Worm (Caenorhabditis elegans) whole organism, young adult: Measurements from ENCODE around the gene srx-73.
A peak's percentile ranks its signal among the peaks of the same experiment; 100 is the strongest.

Experiments
- B0019.2 ChIP-seq: fragments of 200-800 bp; sonication (Bioruptor generic); conservative IDR thresholded peaks from 2 replicates; pipeline ENCODE4 v1.3.6; 2022; ENCODE audit warnings: missing genetic modification reagents, missing genetic modification characterization, missing compliant biosample characterization
- B0261.1 ChIP-seq: sonication (generic microtip); optimal IDR thresholded peaks from 2 replicates; lab custom pipeline; 2016; ENCODE audit warnings: mild to moderate bottlenecking, missing genetic modification characterization, moderate library complexity, missing compliant biosample characterization
- F10E7.11 ChIP-seq: sonication (generic microtip); optimal IDR thresholded peaks from 2 replicates; lab custom pipeline; 2017; ENCODE audit warnings: mild to moderate bottlenecking, missing genetic modification characterization, moderate library complexity, missing compliant biosample characterization
- F22D6.2 ChIP-seq: sonication (generic microtip); optimal IDR thresholded peaks from 2 replicates; lab custom pipeline; 2016; ENCODE audit warnings: mild to moderate bottlenecking, missing genetic modification characterization, missing compliant biosample characterization
- F23B12.7 ChIP-seq: sonication (generic microtip); optimal IDR thresholded peaks from 2 replicates; lab custom pipeline; 2017; ENCODE audit warnings: missing genetic modification characterization, mild to moderate bottlenecking, missing compliant biosample characterization, antibody characterized with exemption, moderate library complexity; ENCODE audit not compliant: insufficient read depth
- F37B4.10 ChIP-seq: fragments of 200-800 bp; sonication (Bioruptor generic); IDR thresholded peaks from 2 replicates; pipeline ENCODE4 v1.3.6; 2022; ENCODE audit warnings: missing genetic modification characterization, missing compliant biosample characterization
- F57A8.1 ChIP-seq: fragments of 200-800 bp; sonication (Bioruptor generic); optimal IDR thresholded peaks from 2 replicates; lab custom pipeline; 2018; ENCODE audit warnings: mild to moderate bottlenecking, missing genetic modification characterization, moderate library complexity, missing compliant biosample characterization
- K11D2.4 ChIP-seq: fragments of 200-800 bp; sonication (Bioruptor generic); IDR thresholded peaks from 2 replicates; pipeline ENCODE4 v1.3.6; 2022; ENCODE audit warnings: missing genetic modification reagents, missing genetic modification characterization, missing compliant biosample characterization
- K12H6.12 ChIP-seq: fragments of 200-800 bp; sonication (Bioruptor generic); optimal IDR thresholded peaks from 2 replicates; lab custom pipeline; 2018; ENCODE audit warnings: mild to moderate bottlenecking, missing genetic modification characterization, missing compliant biosample characterization
- Y53F4B.3 ChIP-seq: fragments of 200-800 bp; sonication (Bioruptor generic); IDR thresholded peaks from 2 replicates; pipeline ENCODE4 v1.3.6; 2022; ENCODE audit warnings: missing genetic modification reagents, missing genetic modification characterization, missing compliant biosample characterization
- Y56A3A.18 ChIP-seq: fragments of 200-800 bp; sonication (Bioruptor generic); IDR thresholded peaks from 2 replicates; pipeline ENCODE4 v1.3.6; 2022; ENCODE audit warnings: missing genetic modification reagents, missing genetic modification characterization, missing compliant biosample characterization
- akir-1 ChIP-seq: fragments of 200-800 bp; sonication (Bioruptor generic); optimal IDR thresholded peaks from 2 replicates; lab custom pipeline; 2018; ENCODE audit warnings: mild to moderate bottlenecking, missing genetic modification characterization, moderate library complexity, missing compliant biosample characterization
- aptf-2 ChIP-seq: fragments of 200-800 bp; sonication (Bioruptor generic); conservative IDR thresholded peaks from 2 replicates; pipeline ENCODE4 v1.3.6; 2022; ENCODE audit warnings: missing genetic modification reagents, missing genetic modification characterization, missing compliant biosample characterization
- atf-7 ChIP-seq: sonication (generic microtip); optimal IDR thresholded peaks from 2 replicates; lab custom pipeline; 2017; ENCODE audit warnings: mild to moderate bottlenecking, missing genetic modification characterization, missing compliant biosample characterization
- athp-1 ChIP-seq: sonication (generic microtip); optimal IDR thresholded peaks from 2 replicates; lab custom pipeline; 2017; ENCODE audit warnings: mild to moderate bottlenecking, missing genetic modification characterization, missing compliant biosample characterization
- attf-6 ChIP-seq: fragments of 200-800 bp; sonication (Bioruptor generic); IDR thresholded peaks from 2 replicates; pipeline ENCODE4 v1.3.6; 2022; ENCODE audit warnings: missing genetic modification reagents, missing genetic modification characterization, missing compliant biosample characterization
- bed-1 ChIP-seq: fragments of 200-800 bp; sonication (Bioruptor generic); IDR thresholded peaks from 2 replicates; pipeline ENCODE4 v1.3.6; 2022; ENCODE audit warnings: missing genetic modification reagents, missing genetic modification characterization, missing compliant biosample characterization
- cebp-1 ChIP-seq, 2 experiments: fragments of 200-800 bp in 1 of 2; sonication (Bioruptor generic) in 1 of 2; sonication (generic microtip) in 1 of 2; IDR thresholded peaks in 1 of 2; optimal IDR thresholded peaks in 1 of 2; 2 replicates each; pipeline versions ENCODE4 v1.3.6 to Lab custom; 2017 to 2022; ENCODE audit warnings: missing compliant biosample characterization in 2 of 2, missing genetic modification characterization in 2 of 2, mild to moderate bottlenecking in 1 of 2, missing genetic modification reagents in 1 of 2, moderate library complexity in 1 of 2
- ceh-27 ChIP-seq: fragments of 200-800 bp; sonication (Bioruptor generic); optimal IDR thresholded peaks from 2 replicates; lab custom pipeline; 2018; ENCODE audit warnings: mild to moderate bottlenecking, missing genetic modification characterization, moderate library complexity, missing compliant biosample characterization
- ceh-79 ChIP-seq: sonication (generic microtip); optimal IDR thresholded peaks from 2 replicates; lab custom pipeline; 2017; ENCODE audit warnings: mild to moderate bottlenecking, missing genetic modification characterization, missing compliant biosample characterization
- ceh-91 ChIP-seq: fragments of 200-800 bp; sonication (Bioruptor generic); IDR thresholded peaks from 2 replicates; pipeline ENCODE4 v1.3.6; 2022; ENCODE audit warnings: missing genetic modification reagents, missing genetic modification characterization, missing compliant biosample characterization
- chd-7 ChIP-seq: sonication (generic microtip); optimal IDR thresholded peaks from 2 replicates; lab custom pipeline; 2016; ENCODE audit warnings: mild to moderate bottlenecking, missing genetic modification characterization, moderate library complexity, missing compliant biosample characterization
- dox-1 ChIP-seq: fragments of 200-800 bp; sonication (Bioruptor generic); IDR thresholded peaks from 2 replicates; pipeline ENCODE4 v1.3.6; 2022; ENCODE audit warnings: missing genetic modification reagents, missing genetic modification characterization, missing compliant biosample characterization
- dpl-1 ChIP-seq: fragments of 150-350 bp; optimal IDR thresholded peaks from 2 replicates; lab custom pipeline; 2014; ENCODE audit warnings: missing biosample characterization, missing genetic modification reagents, missing genetic modification characterization
- egl-18 ChIP-seq: fragments of 200-800 bp; sonication (Bioruptor generic); IDR thresholded peaks from 2 replicates; pipeline ENCODE4 v1.3.6; 2022; ENCODE audit warnings: missing genetic modification reagents, missing genetic modification characterization, missing compliant biosample characterization
- him-1 ChIP-seq: sonication (generic microtip); optimal IDR thresholded peaks from 2 replicates; lab custom pipeline; 2016; ENCODE audit warnings: missing genotype, missing genetic modification reagents, missing genetic modification characterization, missing compliant biosample characterization
- hlh-12 ChIP-seq: sonication (generic microtip); optimal IDR thresholded peaks from 2 replicates; lab custom pipeline; 2016; ENCODE audit warnings: missing genetic modification characterization, missing compliant biosample characterization
- lag-1 ChIP-seq: fragments of 200-800 bp; sonication (Bioruptor generic); IDR thresholded peaks from 2 replicates; pipeline ENCODE4 v1.3.6; 2022; ENCODE audit warnings: missing genetic modification reagents, missing genetic modification characterization, missing compliant biosample characterization
- let-526 ChIP-seq: fragments of 200-800 bp; sonication (Bioruptor generic); IDR thresholded peaks from 2 replicates; pipeline ENCODE4 v1.3.6; 2022; ENCODE audit warnings: missing genetic modification reagents, missing genetic modification characterization, missing compliant biosample characterization
- let-607 ChIP-seq, 2 experiments: fragments of 200-800 bp in 1 of 2; sonication (Bioruptor generic) in 1 of 2; sonication (generic microtip) in 1 of 2; optimal IDR thresholded peaks; 2 replicates each; lab custom pipeline; 2016 to 2018; ENCODE audit warnings: mild to moderate bottlenecking in 2 of 2, missing compliant biosample characterization in 2 of 2, missing genetic modification characterization in 2 of 2, moderate library complexity in 2 of 2, missing genotype in 1 of 2
- lin-26 ChIP-seq: fragments of 200-800 bp; sonication (Bioruptor generic); IDR thresholded peaks from 2 replicates; pipeline ENCODE4 v1.3.6; 2022; ENCODE audit warnings: missing genetic modification reagents, missing genetic modification characterization, missing compliant biosample characterization
- madf-10 ChIP-seq: sonication (generic microtip); optimal IDR thresholded peaks from 2 replicates; lab custom pipeline; 2016; ENCODE audit warnings: mild to moderate bottlenecking, missing genetic modification characterization, missing compliant biosample characterization
- mcd-1 ChIP-seq: fragments of 200-800 bp; sonication (Bioruptor generic); IDR thresholded peaks from 2 replicates; pipeline ENCODE4 v1.3.6; 2022; ENCODE audit warnings: missing genetic modification reagents, missing genetic modification characterization, missing compliant biosample characterization
- mxl-1 ChIP-seq: sonication (generic microtip); optimal IDR thresholded peaks from 2 replicates; lab custom pipeline; 2016; ENCODE audit warnings: missing genetic modification characterization, missing compliant biosample characterization
- nhr-120 ChIP-seq: fragments of 200-800 bp; sonication (Bioruptor generic); IDR thresholded peaks from 2 replicates; pipeline ENCODE4 v1.3.6; 2022; ENCODE audit warnings: missing genetic modification characterization, missing compliant biosample characterization
- nhr-90 ChIP-seq: sonication (generic microtip); optimal IDR thresholded peaks from 2 replicates; lab custom pipeline; 2016; ENCODE audit warnings: missing genotype, mild to moderate bottlenecking, missing genetic modification characterization, missing compliant biosample characterization
- pbrm-1 ChIP-seq: fragments of 200-800 bp; sonication (Bioruptor generic); IDR thresholded peaks from 2 replicates; pipeline ENCODE4 v1.3.6; 2022; ENCODE audit warnings: missing genetic modification reagents, missing genetic modification characterization, missing compliant biosample characterization
- repo-1 ChIP-seq: sonication (generic microtip); optimal IDR thresholded peaks from 2 replicates; lab custom pipeline; 2017; ENCODE audit warnings: mild to moderate bottlenecking, missing genetic modification characterization, missing compliant biosample characterization
- sdz-38 ChIP-seq: sonication (generic microtip); optimal IDR thresholded peaks from 2 replicates; lab custom pipeline; 2016; ENCODE audit warnings: missing genotype, missing genetic modification characterization, missing compliant biosample characterization
- snpc-3.4 ChIP-seq: sonication (generic microtip); optimal IDR thresholded peaks from 2 replicates; lab custom pipeline; 2017; ENCODE audit warnings: missing genetic modification characterization, mild to moderate bottlenecking, missing compliant biosample characterization, antibody characterized with exemption, moderate library complexity, missing genotype, missing genetic modification reagents
- snpc-4 ChIP-seq, 5 experiments: fragments of 150-350 bp in 1 of 5; sonication (generic microtip) in 4 of 5; optimal IDR thresholded peaks; 2 replicates each; lab custom pipeline; 2014 to 2018; ENCODE audit warnings: missing genetic modification characterization in 5 of 5, missing biosample characterization in 3 of 5, antibody characterized with exemption in 2 of 5, mild to moderate bottlenecking in 2 of 5, missing compliant biosample characterization in 2 of 5, missing genotype in 2 of 5, moderate library complexity in 2 of 5, missing genetic modification reagents in 1 of 5
- somi-1 ChIP-seq: fragments of 200-800 bp; sonication (Bioruptor generic); optimal IDR thresholded peaks from 2 replicates; lab custom pipeline; 2018; ENCODE audit warnings: mild to moderate bottlenecking, missing genetic modification characterization, missing compliant biosample characterization
- sptf-2 ChIP-seq: fragments of 200-800 bp; sonication (Bioruptor generic); optimal IDR thresholded peaks from 2 replicates; lab custom pipeline; 2018; ENCODE audit warnings: mild to moderate bottlenecking, missing genetic modification characterization, missing compliant biosample characterization
- tbp1 ChIP-seq: fragments of 200-800 bp; sonication (Bioruptor generic); optimal IDR thresholded peaks from 2 replicates; lab custom pipeline; 2018; ENCODE audit warnings: mild to moderate bottlenecking, missing genetic modification characterization, missing compliant biosample characterization
- tbx-9 ChIP-seq: sonication (generic microtip); optimal IDR thresholded peaks from 2 replicates; lab custom pipeline; 2016; ENCODE audit warnings: borderline replicate concordance, missing genetic modification characterization, inconsistent platforms, missing compliant biosample characterization
- ztf-22 ChIP-seq: fragments of 200-800 bp; sonication (Bioruptor generic); optimal IDR thresholded peaks from 2 replicates; lab custom pipeline; 2018; ENCODE audit warnings: mild to moderate bottlenecking, missing genetic modification characterization, moderate library complexity, missing compliant biosample characterization
- ztf-3 ChIP-seq: fragments of 200-800 bp; sonication (Bioruptor generic); optimal IDR thresholded peaks from 2 replicates; lab custom pipeline; 2018; ENCODE audit warnings: mild to moderate bottlenecking, missing genetic modification characterization, missing compliant biosample characterization
- ztf-6 ChIP-seq: fragments of 200-800 bp; sonication (Bioruptor generic); IDR thresholded peaks from 2 replicates; pipeline ENCODE4 v1.3.6; 2022; ENCODE audit warnings: missing genetic modification reagents, missing genetic modification characterization, missing compliant biosample characterization

The srx-73 gene

ce11 chrV:4615802-4616201, 49.7 kb downstream of the srx-73 start, which contains the start of the genes Y61A9LA.10 and F54D11.4 (continued):
- TF ChIP-seq mxl-1 (tag; lab: Kevin White, UChicago): no peak
- TF ChIP-seq F57A8.1 (GFP tag; lab: Kevin White, UChicago): no peak
- TF ChIP-seq bed-1 (GFP tag; lab: Robert Waterston, UW): no peak
- no peak for TF ChIP-seq cebp-1 (GFP tag; IDR thresholded peaks at IDR 0.05; lab: Robert Waterston, UW)
- peak; percentile 57 for TF ChIP-seq cebp-1 (tag; optimal IDR thresholded peaks at IDR 0.05; lab: Kevin White, UChicago)
- TF ChIP-seq athp-1 (tag; lab: Kevin White, UChicago): no peak
- TF ChIP-seq F37B4.10 (GFP tag; lab: Robert Waterston, UW): no peak
- TF ChIP-seq Y56A3A.18 (GFP tag; lab: Robert Waterston, UW): no peak
- TF ChIP-seq attf-6 (GFP tag; lab: Robert Waterston, UW): no peak
- no peak for TF ChIP-seq K11D2.4 (GFP tag; lab: Robert Waterston, UW)
- TF ChIP-seq let-607 (tag; optimal IDR thresholded peaks at IDR 0.05; lab: Kevin White, UChicago): no peak
- no peak; the same call in 1 of the 2 replicates for TF ChIP-seq pbrm-1
- no peak for TF ChIP-seq aptf-2 (GFP tag; lab: Robert Waterston, UW)
- TF ChIP-seq hlh-12 (tag; lab: Kevin White, UChicago): no peak
- no peak for TF ChIP-seq lag-1 (GFP tag; lab: Robert Waterston, UW)
- TF ChIP-seq atf-7 (tag; lab: Kevin White, UChicago): no peak
- no peak for TF ChIP-seq ceh-79 (tag; lab: Kevin White, UChicago)
- no peak for TF ChIP-seq ceh-91
- no peak for TF ChIP-seq ztf-22 (GFP tag; lab: Kevin White, UChicago)
- peak; percentile 27 for TF ChIP-seq him-1
- TF ChIP-seq K12H6.12 (tag; lab: Kevin White, UChicago): no peak
- TF ChIP-seq ceh-27 (GFP tag; lab: Kevin White, UChicago): no peak
- no peak for TF ChIP-seq ztf-3 (GFP tag; lab: Kevin White, UChicago)
- no peak for TF ChIP-seq let-526 (GFP tag; lab: Robert Waterston, UW)
- peak; percentile 1 for TF ChIP-seq repo-1 (tag; lab: Kevin White, UChicago)
- no peak for TF ChIP-seq sdz-38 (tag; lab: Kevin White, UChicago)
- TF ChIP-seq F23B12.7 (tag; lab: Kevin White, UChicago): peak; percentile 61
- TF ChIP-seq sptf-2 (GFP tag; lab: Kevin White, UChicago): no peak
- no peak for TF ChIP-seq akir-1 (GFP tag; lab: Kevin White, UChicago)
- TF ChIP-seq madf-10 (tag; lab: Kevin White, UChicago): no peak
- no peak for TF ChIP-seq egl-18 (GFP tag; lab: Robert Waterston, UW)
- TF ChIP-seq nhr-90 (tag; lab: Kevin White, UChicago): no peak
- TF ChIP-seq tbx-9: no peak
- peak; percentile 44 for TF ChIP-seq dpl-1 (GFP tag; lab: Kevin White, UChicago)
- no peak for TF ChIP-seq lin-26 (GFP tag; lab: Robert Waterston, UW)
- no peak for TF ChIP-seq F10E7.11 (tag; lab: Kevin White, UChicago)
- no peak for TF ChIP-seq nhr-120 (GFP tag; lab: Robert Waterston, UW)
- TF ChIP-seq mcd-1: peak; percentile 66
- TF ChIP-seq B0019.2 (GFP tag; lab: Robert Waterston, UW): no peak
- no peak for TF ChIP-seq somi-1 (GFP tag; lab: Kevin White, UChicago)
- peak; percentile 39 for TF ChIP-seq snpc-3.4 (tag; lab: Kevin White, UChicago)
- no peak for TF ChIP-seq tbp1 (GFP tag; lab: Kevin White, UChicago)
- TF ChIP-seq Y53F4B.3 (GFP tag; lab: Robert Waterston, UW): no peak
- TF ChIP-seq dox-1 (GFP tag; lab: Robert Waterston, UW): no peak
- TF ChIP-seq F22D6.2: no peak
- TF ChIP-seq ztf-6 (GFP tag; lab: Robert Waterston, UW): no peak
- no peak for TF ChIP-seq snpc-4 (GFP tag; optimal IDR thresholded peaks at IDR 0.05; lab: Kevin White, UChicago)
- peak in 1 of 4 experiments; percentile 44 for TF ChIP-seq snpc-4 (tag; optimal IDR thresholded peaks at IDR 0.05; lab: Kevin White, UChicago)
- no peak for TF ChIP-seq B0261.1 (tag; lab: Kevin White, UChicago)
- no peak for TF ChIP-seq chd-7 (tag; lab: Kevin White, UChicago)
